Fruit fly (Drosophila melanogaster): ENCODE data around the gene CG31704.

DNA sequence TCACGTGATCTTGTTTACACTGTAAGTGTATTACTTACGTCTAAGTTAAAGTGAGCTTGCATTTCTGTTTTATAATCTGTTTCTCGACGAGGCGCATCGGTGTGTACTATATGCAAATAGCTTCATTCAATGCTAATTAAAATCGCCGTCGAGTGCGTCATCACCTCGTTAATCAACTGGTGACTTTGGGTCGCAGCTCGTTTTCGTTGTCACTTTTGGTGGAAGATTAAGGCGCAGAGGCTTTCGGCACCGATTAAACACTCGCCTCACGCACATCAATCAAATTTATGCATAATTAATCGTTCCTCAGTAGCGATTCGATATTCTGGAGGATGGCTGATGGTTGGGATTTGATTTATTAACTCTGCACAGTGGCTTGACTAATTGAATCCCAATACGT lies 3.8 kb downstream of the CG31704 start:
- TF ChIP-seq ase (GFP tag; IDR thresholded peaks at IDR 0.05) (no peak), CG13287 (GFP tag; IDR thresholded peaks at IDR 0.05; ENCODE audit: partially characterized antibody) (no peak), tna (GFP tag; IDR thresholded peaks at IDR 0.05; ENCODE audit: partially characterized antibody) (no peak), gcm (GFP tag; optimal IDR thresholded peaks at IDR 0.05) (no peak), Vsx1 (GFP tag; optimal IDR thresholded peaks at IDR 0.05) (no peak), gcm2 (GFP tag; optimal IDR thresholded peaks at IDR 0.05) (no peak), jigr1 (GFP tag; IDR thresholded peaks at IDR 0.05) (no peak), B-H2 (GFP tag; optimal IDR thresholded peaks at IDR 0.05) (no peak), Bdp1 (GFP tag; optimal IDR thresholded peaks at IDR 0.05) (no peak), CG8478 (optimal IDR thresholded peaks at IDR 0.05) (no peak), al (GFP tag; IDR thresholded peaks at IDR 0.05) (no peak), lbe (GFP tag; optimal IDR thresholded peaks at IDR 0.05) (no peak), grn (GFP tag; optimal IDR thresholded peaks at IDR 0.05) (no peak)
